Fruit fly (Drosophila melanogaster): Measurements from ENCODE around the gene Ras64B.

Gene Ras64B

dm6 chr3L:4186659-4187058, 47.8 kb downstream of the Ras64B start, which contains the start of gene VhaM9.7-c (continued):
- TF ChIP-seq slp2 (GFP tag; optimal IDR thresholded peaks at IDR 0.05) = no peak
- TF ChIP-seq CG6175 (GFP tag; IDR thresholded peaks at IDR 0.05) = no peak
- peak; percentile 17; the same call in 1 of the 2 replicates for TF ChIP-seq ssp (GFP tag; IDR thresholded peaks at IDR 0.05)
- peak; percentile 6 for TF ChIP-seq CG1647 (GFP tag; optimal IDR thresholded peaks at IDR 0.05)
- TF ChIP-seq unc-4 (GFP tag; IDR thresholded peaks at IDR 0.05; ENCODE audit: partially characterized antibody) = no peak
- peak; percentile 22 for TF ChIP-seq Hsf (GFP tag; optimal IDR thresholded peaks at IDR 0.05)
- no peak for TF ChIP-seq zf30C (GFP tag; optimal IDR thresholded peaks at IDR 0.05)
- no peak for TF ChIP-seq Atf6 (GFP tag; IDR thresholded peaks at IDR 0.05)
- peak; percentile 4 for TF ChIP-seq gcm2 (GFP tag; optimal IDR thresholded peaks at IDR 0.05)
- TF ChIP-seq ERR (GFP tag; optimal IDR thresholded peaks at IDR 0.05) = peak; percentile 12
- TF ChIP-seq stc (GFP tag; IDR thresholded peaks at IDR 0.05) = no peak
- no peak for TF ChIP-seq schlank (tag; optimal IDR thresholded peaks at IDR 0.05)
- no peak for TF ChIP-seq Trl (optimal IDR thresholded peaks at IDR 0.05)
- TF ChIP-seq Trl (GFP tag; optimal IDR thresholded peaks at IDR 0.05) = peak; percentile 22
- TF ChIP-seq D19B (GFP tag; optimal IDR thresholded peaks at IDR 0.05) = no peak
- peak; percentile 13 for TF ChIP-seq CG9437 (GFP tag; optimal IDR thresholded peaks at IDR 0.05)
- peak; percentile 67 for TF ChIP-seq Myb (GFP tag; optimal IDR thresholded peaks at IDR 0.05)
- TF ChIP-seq nerfin-1 (tag; optimal IDR thresholded peaks at IDR 0.05) = peak; percentile 37
- no peak for TF ChIP-seq CTCF (GFP tag; optimal IDR thresholded peaks at IDR 0.05)
- TF ChIP-seq H15 (GFP tag; IDR thresholded peaks at IDR 0.05) = no peak
- no peak for TF ChIP-seq CG11696 (GFP tag; IDR thresholded peaks at IDR 0.05)
- peak; percentile 38 for TF ChIP-seq Bteb2 (GFP tag; optimal IDR thresholded peaks at IDR 0.05)
- peak; percentile 45; the same call in 1 of the 3 replicates for TF ChIP-seq otp (GFP tag; IDR thresholded peaks at IDR 0.05)
- TF ChIP-seq stwl (tag; optimal IDR thresholded peaks at IDR 0.05) = peak; percentile 96
- no peak for TF ChIP-seq kni (GFP tag; optimal IDR thresholded peaks at IDR 0.05)
- TF ChIP-seq sr (GFP tag; IDR thresholded peaks at IDR 0.05) = no peak
- no peak for TF ChIP-seq tll (GFP tag; optimal IDR thresholded peaks at IDR 0.05)
- TF ChIP-seq ftz-f1 (GFP tag; optimal IDR thresholded peaks at IDR 0.05) = no peak
- peak; percentile 0 for TF ChIP-seq dm (GFP tag; optimal IDR thresholded peaks at IDR 0.05)
- TF ChIP-seq CG2678 (tag; optimal IDR thresholded peaks at IDR 0.05) = no peak
- no peak for TF ChIP-seq CG32772 (GFP tag; IDR thresholded peaks at IDR 0.05)
- no peak for TF ChIP-seq gem (tag; optimal IDR thresholded peaks at IDR 0.05)
- no peak for TF ChIP-seq fd96Cb (tag; optimal IDR thresholded peaks at IDR 0.05)
- TF ChIP-seq CG15601 (tag; optimal IDR thresholded peaks at IDR 0.05) = peak; percentile 9
- TF ChIP-seq slou (GFP tag; optimal IDR thresholded peaks at IDR 0.05) = no peak
- no peak for TF ChIP-seq B-H1 (GFP tag; IDR thresholded peaks at IDR 0.05)
- TF ChIP-seq Ssrp (tag; optimal IDR thresholded peaks at IDR 0.05) = no peak
- no peak for TF ChIP-seq hb (GFP tag; IDR thresholded peaks at IDR 0.05; ENCODE audit: partially characterized antibody)
- TF ChIP-seq zfh2 (GFP tag; optimal IDR thresholded peaks at IDR 0.05) = peak; percentile 65
- peak; percentile 28; the same call in 1 of the 2 replicates for TF ChIP-seq Scr (GFP tag; IDR thresholded peaks at IDR 0.05; ENCODE audit: partially characterized antibody)
- TF ChIP-seq Hmx (GFP tag; optimal IDR thresholded peaks at IDR 0.05) = no peak
- TF ChIP-seq CG15479 (GFP tag; optimal IDR thresholded peaks at IDR 0.05) = no peak
- no peak for TF ChIP-seq CG6272 (GFP tag; IDR thresholded peaks at IDR 0.05)
- peak; percentile 48 to 50 for TF ChIP-seq dpn (GFP tag; optimal IDR thresholded peaks at IDR 0.05)
- no peak for TF ChIP-seq CG30020 (tag; optimal IDR thresholded peaks at IDR 0.05)
- TF ChIP-seq CG2116 (GFP tag; optimal IDR thresholded peaks at IDR 0.05) = no peak
- TF ChIP-seq CG5180 (GFP tag; optimal IDR thresholded peaks at IDR 0.05) = no peak
- TF ChIP-seq toy (GFP tag; IDR thresholded peaks at IDR 0.05) = no peak
- no peak for TF ChIP-seq CG6765 (GFP tag; optimal IDR thresholded peaks at IDR 0.05)
- peak; percentile 61 for TF ChIP-seq MESR4 (GFP tag; optimal IDR thresholded peaks at IDR 0.05)
- no peak; the same call in 1 of the 2 replicates for TF ChIP-seq sisA (GFP tag; IDR thresholded peaks at IDR 0.05)
- TF ChIP-seq lab (GFP tag; optimal IDR thresholded peaks at IDR 0.05) = peak; percentile 63

All from whole organism, embryonic.